Worm (Caenorhabditis elegans): Measurements from ENCODE around the gene F40G12.2.

ce11 chrV:14296499-14296898 is 35.8 kb upstream of the F40G12.2 start, which contains the start of gene F14D7.3:
- no peak for TF ChIP-seq him-1 (tag; optimal IDR thresholded peaks at IDR 0.05)
- TF ChIP-seq W03F9.2 (tag; optimal IDR thresholded peaks at IDR 0.05), result no peak
- TF ChIP-seq dao-5 (tag; optimal IDR thresholded peaks at IDR 0.05), result no peak

Measured in whole organism, L4/young adult.